Worm (Caenorhabditis elegans): ENCODE data around the gene arrd-9.
A peak's percentile ranks its signal among the peaks of the same experiment; 100 is the strongest.

The arrd-9 gene

DNA sequence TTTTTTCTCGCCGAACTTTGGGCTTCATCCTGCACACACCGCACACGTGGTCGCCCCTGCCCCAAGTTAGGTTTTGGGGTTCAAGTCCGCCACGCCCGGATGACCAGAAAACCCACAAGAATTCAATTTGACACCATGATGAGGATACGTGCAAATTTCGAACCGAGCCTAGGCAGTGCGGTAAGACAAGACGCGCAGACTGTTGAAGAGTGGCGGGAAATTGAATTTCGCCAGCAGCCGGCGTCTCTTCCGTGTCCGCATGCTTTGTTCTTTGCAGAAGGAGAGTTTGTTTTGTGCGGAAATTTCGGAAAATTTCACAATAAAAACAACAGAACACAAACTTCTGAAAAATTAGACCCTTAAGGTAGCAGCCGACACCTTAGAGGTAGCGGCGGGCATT lies 19.3 kb upstream of the arrd-9 start:
- TF ChIP-seq bed-1 (GFP tag; IDR thresholded peaks at IDR 0.05) (no peak), hmg-20 (GFP tag; IDR thresholded peaks at IDR 0.05) (no peak), zfh-2 (GFP tag; conservative IDR thresholded peaks at IDR 0.05) (peak; percentile 42; the same call in 1 of the 2 replicates)

ce11 chrII:12496981-12497380 lies 16.3 kb upstream of the arrd-9 start, which contains the start of gene T21B4.3:
Gene T21B4.3 (minus strand): TSS chrII:12497081.
- TF ChIP-seq zim-3 (tag; optimal IDR thresholded peaks at IDR 0.05) (no peak), Y53F4B.3 (GFP tag; IDR thresholded peaks at IDR 0.05) (no peak), ceh-100 (GFP tag; IDR thresholded peaks at IDR 0.05) (no peak), ztf-18 (tag; optimal IDR thresholded peaks at IDR 0.05) (no peak), F10E7.11 (tag; optimal IDR thresholded peaks at IDR 0.05) (no peak), let-526 (GFP tag; IDR thresholded peaks at IDR 0.05) (no peak), hlh-12 (tag; optimal IDR thresholded peaks at IDR 0.05) (no peak), mxl-1 (tag; optimal IDR thresholded peaks at IDR 0.05) (no peak), gei-17 (GFP tag; optimal IDR thresholded peaks at IDR 0.05) (no peak), B0261.1 (tag; optimal IDR thresholded peaks at IDR 0.05) (no peak), rcor-1 (GFP tag; IDR thresholded peaks at IDR 0.05) (no peak), ztf-25 (GFP tag; IDR thresholded peaks at IDR 0.05) (no peak), tbp1 (GFP tag; optimal IDR thresholded peaks at IDR 0.05) (no peak), nhr-90 (tag; optimal IDR thresholded peaks at IDR 0.05) (no peak), ceh-91 (GFP tag; IDR thresholded peaks at IDR 0.05) (no peak), mel-28 (tag; optimal IDR thresholded peaks at IDR 0.05; ENCODE audit: borderline replicate concordance) (no peak), nhr-80 (tag; optimal IDR thresholded peaks at IDR 0.05) (no peak), him-1 (tag; optimal IDR thresholded peaks at IDR 0.05) (no peak), Y79H2A.3 (GFP tag; conservative IDR thresholded peaks at IDR 0.05) (no peak)

ce11 chrII:12494556-12495131 lies 13.9 kb upstream of the arrd-9 start, which contains the start of gene col-85:
Gene col-85 (minus strand): TSS chrII:12495095.
- no peak for TF ChIP-seq sea-2 (GFP tag; IDR thresholded peaks at IDR 0.05)
- 0 out of 2 replicates have a peak, but pooled peaks have one; percentile 28 for TF ChIP-seq nhr-120 (GFP tag; IDR thresholded peaks at IDR 0.05)
- peak; percentile 91 for TF ChIP-seq snpc-4 (GFP tag; optimal IDR thresholded peaks at IDR 0.05)
- TF ChIP-seq snpc-4 (tag; optimal IDR thresholded peaks at IDR 0.05): peak; percentile 92 to 97 (median 95)
- TF ChIP-seq Y67H2A.10 (GFP tag; conservative IDR thresholded peaks at IDR 0.05): no peak
- TF ChIP-seq F22D6.2 (tag; optimal IDR thresholded peaks at IDR 0.05): peak; percentile 4
- peak; percentile 84 for TF ChIP-seq attf-5 (GFP tag; optimal IDR thresholded peaks at IDR 0.05)
- TF ChIP-seq lir-1 (GFP tag; conservative IDR thresholded peaks at IDR 0.05): peak; percentile 58
- TF ChIP-seq hrde-1 (tag; optimal IDR thresholded peaks at IDR 0.05; ENCODE audit: borderline replicate concordance): peak; percentile 74
- TF ChIP-seq die-1 (tag; optimal IDR thresholded peaks at IDR 0.05): peak; percentile 87
- TF ChIP-seq ZK185.1 (tag; optimal IDR thresholded peaks at IDR 0.05; ENCODE audit: poor library complexity, severe bottlenecking): no peak
- peak; percentile 72 for TF ChIP-seq ekl-4 (GFP tag; IDR thresholded peaks at IDR 0.05)
- TF ChIP-seq athp-1 (tag; optimal IDR thresholded peaks at IDR 0.05): peak; percentile 60
- peak; percentile 87 for TF ChIP-seq snpc-1.3 (tag; optimal IDR thresholded peaks at IDR 0.05; ENCODE audit: insufficient read depth)
- TF ChIP-seq nhr-179 (tag; optimal IDR thresholded peaks at IDR 0.05): peak; percentile 42
- peak; percentile 43 for TF ChIP-seq F57A8.1 (GFP tag; optimal IDR thresholded peaks at IDR 0.05)
- peak; percentile 79 for TF ChIP-seq Y53G8AR.9 (GFP tag; conservative IDR thresholded peaks at IDR 0.05)
- peak; percentile 78 for TF ChIP-seq F10E7.11 (tag; optimal IDR thresholded peaks at IDR 0.05)
- no peak for TF ChIP-seq lin-40 (tag; optimal IDR thresholded peaks at IDR 0.05)
- peak; percentile 81 for TF ChIP-seq ztf-6 (GFP tag; IDR thresholded peaks at IDR 0.05)
- no peak for TF ChIP-seq hlh-26 (GFP tag; conservative IDR thresholded peaks at IDR 0.05)
- TF ChIP-seq T26A5.8 (tag; optimal IDR thresholded peaks at IDR 0.05): peak; percentile 49
- peak; percentile 78 for TF ChIP-seq ceh-100 (GFP tag; IDR thresholded peaks at IDR 0.05)
- peak; percentile 84 for TF ChIP-seq madf-10 (tag; optimal IDR thresholded peaks at IDR 0.05)
- peak; percentile 43 for TF ChIP-seq ceh-91 (GFP tag; IDR thresholded peaks at IDR 0.05)
- peak; percentile 99 for TF ChIP-seq B0261.1 (tag; optimal IDR thresholded peaks at IDR 0.05)
- no peak for TF ChIP-seq aptf-3 (GFP tag; IDR thresholded peaks at IDR 0.05)
- peak; percentile 78 for TF ChIP-seq lin-54 (GFP tag; optimal IDR thresholded peaks at IDR 0.05)
